Worm (Caenorhabditis elegans): ENCODE data around the gene kat-1.
"Not testable (repeated sequence)": the region's sequence is repeated elsewhere in the genome, so short reads cannot be mapped to it uniquely, and the experiment has no call there.

Gene kat-1

ce11 chrII:7084021-7084420 lies 10.4 kb downstream of the kat-1 start, which contains the start of the genes T02G5.14 and T02G5.15:
T02G5.14 (plus strand) TSS chrII:7084321.
T02G5.15 (plus strand) TSS chrII:7084321.
- TF ChIP-seq daf-16 (GFP tag; optimal IDR thresholded peaks at IDR 0.05): peak in 1 of 2 experiments; percentile 21
- TF ChIP-seq daf-16 (tag; optimal IDR thresholded peaks at IDR 0.05): not testable (repeated sequence)

- TF ChIP-seq unc-62 (GFP tag; optimal IDR thresholded peaks at IDR 0.05 in 1 of 2): peak in 1 of 2 experiments; percentile 67
- not testable (repeated sequence) for TF ChIP-seq unc-62 (tag; optimal IDR thresholded peaks at IDR 0.05)
Measured at ce11 chrII:7088283-7088682, 14.7 kb downstream of the kat-1 start.

DNA sequence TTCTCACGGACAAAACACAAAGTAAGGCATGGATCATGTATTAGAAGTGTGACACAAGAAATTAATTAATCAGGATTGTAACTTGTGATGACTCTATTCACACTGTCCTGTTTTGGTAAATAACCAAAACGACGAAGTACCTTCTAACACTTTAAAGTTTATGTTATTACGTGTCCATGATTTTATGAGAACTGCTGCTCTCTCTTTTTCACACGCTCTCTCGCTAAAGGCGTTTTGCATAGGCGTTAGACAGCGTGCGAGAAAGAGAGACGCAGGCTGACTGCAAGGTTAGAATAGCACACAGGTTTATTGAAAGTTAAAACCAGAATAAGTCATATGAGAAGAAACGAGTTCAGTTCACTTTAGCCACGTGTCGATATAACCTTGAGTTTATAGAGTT lies 16.5 kb downstream of the kat-1 start:
- TF ChIP-seq hlh-30 (tag; optimal IDR thresholded peaks at IDR 0.05; ENCODE audit: insufficient read depth) (peak; percentile 37), zfp-2 (tag; optimal IDR thresholded peaks at IDR 0.05) (no peak), nhr-48 (tag; optimal IDR thresholded peaks at IDR 0.05) (no peak), snpc-1.2 (GFP tag; IDR thresholded peaks at IDR 0.05) (no peak)

ce11 chrII:7090852-7091251 lies 17.2 kb downstream of the kat-1 start:
- TF ChIP-seq attf-4 (tag; optimal IDR thresholded peaks at IDR 0.05): no peak
- no peak for TF ChIP-seq F10B5.3 (tag; optimal IDR thresholded peaks at IDR 0.05)
- no peak for TF ChIP-seq jun-1 (tag; optimal IDR thresholded peaks at IDR 0.05)
- no peak for TF ChIP-seq T26A8.4 (GFP tag; IDR thresholded peaks at IDR 0.05)
- no peak for TF ChIP-seq D1046.2 (GFP tag; IDR thresholded peaks at IDR 0.05)
- TF ChIP-seq lin-15B (tag; optimal IDR thresholded peaks at IDR 0.05): no peak
- no peak for TF ChIP-seq lin-13 (GFP tag; optimal IDR thresholded peaks at IDR 0.05)
- TF ChIP-seq hlh-30 (tag; optimal IDR thresholded peaks at IDR 0.05; ENCODE audit: insufficient read depth): no peak
- TF ChIP-seq zip-2 (tag; optimal IDR thresholded peaks at IDR 0.05): no peak
- no peak for TF ChIP-seq daf-12 (tag; optimal IDR thresholded peaks at IDR 0.05)
- TF ChIP-seq lin-1 (GFP tag; IDR thresholded peaks at IDR 0.05): no peak

DNA sequence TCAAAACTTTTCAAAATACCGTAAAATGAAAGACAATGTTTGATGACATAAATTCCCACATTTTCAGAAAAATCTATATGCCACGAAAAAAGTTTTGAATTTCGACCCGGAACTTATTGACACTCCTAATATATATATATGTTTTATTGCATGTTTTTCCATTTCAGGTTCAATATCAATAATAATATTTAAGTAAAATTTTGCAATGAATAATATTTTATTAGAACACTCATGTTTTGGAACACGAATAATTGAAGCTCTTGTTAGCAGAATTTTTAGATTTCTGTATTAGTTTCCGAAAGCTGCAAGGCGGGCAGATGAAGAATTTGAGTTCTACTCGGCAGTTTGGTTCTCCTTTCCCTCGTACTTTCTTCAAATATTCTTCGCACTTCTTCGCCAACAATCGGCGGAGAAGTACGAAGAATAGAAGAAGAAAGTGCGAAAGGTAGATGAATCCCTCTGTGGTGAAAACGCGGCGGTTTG lies 19.8 kb downstream of the kat-1 start, which contains the start of gene T02G5.3:
TSS of gene T02G5.3 (plus strand) at position 51 of the 483 bp plus-strand sequence.
- TF ChIP-seq F10B5.3 (tag; optimal IDR thresholded peaks at IDR 0.05) (no peak), hif-1 (tag; optimal IDR thresholded peaks at IDR 0.05) (no peak), ceh-82 (tag; optimal IDR thresholded peaks at IDR 0.05) (no peak), hmg-1.1 (GFP tag; IDR thresholded peaks at IDR 0.05) (no peak), T26A8.4 (GFP tag; IDR thresholded peaks at IDR 0.05) (no peak), unc-130 (GFP tag; optimal IDR thresholded peaks at IDR 0.05) (no peak), mxl-3 (GFP tag; optimal IDR thresholded peaks at IDR 0.05) (no peak), D1046.2 (GFP tag; IDR thresholded peaks at IDR 0.05) (no peak), rbr-2 (tag; optimal IDR thresholded peaks at IDR 0.05) (no peak), nhr-10 (tag; optimal IDR thresholded peaks at IDR 0.05) (no peak), nhr-48 (tag; optimal IDR thresholded peaks at IDR 0.05) (no peak), dmd-8 (GFP tag; IDR thresholded peaks at IDR 0.05) (no peak), set-16 (GFP tag; IDR thresholded peaks at IDR 0.05) (no peak), F49E8.2 (tag; optimal IDR thresholded peaks at IDR 0.05; ENCODE audit: borderline replicate concordance) (no peak), duxl-1 (tag; optimal IDR thresholded peaks at IDR 0.05; ENCODE audit: poor library complexity) (no peak), vab-7 (GFP tag; IDR thresholded peaks at IDR 0.05) (no peak)

ce11 chrII:7095970-7096369 lies 22.4 kb downstream of the kat-1 start:
- TF ChIP-seq ama-1 (optimal IDR thresholded peaks at IDR 0.05) (no peak), mes-2 (tag; optimal IDR thresholded peaks at IDR 0.05; ENCODE audit: poor library complexity, severe bottlenecking) (no peak), madf-9 (GFP tag; conservative IDR thresholded peaks at IDR 0.05) (no peak), set-16 (GFP tag; IDR thresholded peaks at IDR 0.05) (no peak), nhr-237 (tag; optimal IDR thresholded peaks at IDR 0.05) (no peak), aha-1 (tag) (no peak), nhr-48 (tag; optimal IDR thresholded peaks at IDR 0.05) (no peak)
